Worm (Caenorhabditis elegans) whole organism, young adult: ENCODE measurements around the gene flp-18.

Source experiments
- F33H1.4 ChIP-seq: fragments of 200-800 bp; sonication (Bioruptor generic); IDR thresholded peaks from 2 replicates; pipeline ENCODE4 v1.3.6; 2022; ENCODE audit warnings: missing genetic modification reagents, missing genetic modification characterization, missing compliant biosample characterization
- Y53G8AR.9 ChIP-seq: fragments of 200-800 bp; sonication (Bioruptor generic); conservative IDR thresholded peaks from 2 replicates; pipeline ENCODE4 v1.3.6; 2022; ENCODE audit warnings: missing genetic modification reagents, missing genetic modification characterization, missing compliant biosample characterization
- hlh-12 ChIP-seq: sonication (generic microtip); optimal IDR thresholded peaks from 2 replicates; lab custom pipeline; 2016; ENCODE audit warnings: missing genetic modification characterization, missing compliant biosample characterization
- nfya-1 ChIP-seq: sonication (generic microtip); optimal IDR thresholded peaks from 2 replicates; lab custom pipeline; 2017; ENCODE audit warnings: antibody characterized with exemption, missing compliant biosample characterization, missing genetic modification characterization, borderline replicate concordance; ENCODE audit not compliant: insufficient read depth
- snpc-1.1 ChIP-seq: sonication (generic microtip); optimal IDR thresholded peaks from 2 replicates; lab custom pipeline; 2017; ENCODE audit warnings: missing genetic modification characterization, mild to moderate bottlenecking, missing compliant biosample characterization, antibody characterized with exemption, moderate library complexity, missing genotype, missing genetic modification reagents; ENCODE audit not compliant: insufficient read depth
- snpc-4 ChIP-seq, 5 experiments: fragments of 150-350 bp in 1 of 5; sonication (generic microtip) in 4 of 5; optimal IDR thresholded peaks; 2 replicates each; lab custom pipeline; 2014 to 2018; ENCODE audit warnings: missing genetic modification characterization in 5 of 5, missing biosample characterization in 3 of 5, antibody characterized with exemption in 2 of 5, mild to moderate bottlenecking in 2 of 5, missing compliant biosample characterization in 2 of 5, missing genotype in 2 of 5, moderate library complexity in 2 of 5, missing genetic modification reagents in 1 of 5

ce11 chrX:3022330-3023088 is 4.2 kb upstream of the flp-18 start:
- no peak for TF ChIP-seq nfya-1 (tag; lab: Kevin White, UChicago)
- TF ChIP-seq F33H1.4 (GFP tag; lab: Robert Waterston, UW) = no peak
- TF ChIP-seq hlh-12 (tag; lab: Kevin White, UChicago) = no peak
- no peak for TF ChIP-seq snpc-1.1 (tag; lab: Kevin White, UChicago)
- TF ChIP-seq Y53G8AR.9 (GFP tag; lab: Robert Waterston, UW) = no peak
- TF ChIP-seq snpc-4 (GFP tag; optimal IDR thresholded peaks at IDR 0.05; lab: Kevin White, UChicago) = no peak
- no peak for TF ChIP-seq snpc-4 (tag; optimal IDR thresholded peaks at IDR 0.05; lab: Kevin White, UChicago)
